Worm (Caenorhabditis elegans): ENCODE results near the gene F45F2.11.

- TF ChIP-seq eor-1 (tag; optimal IDR thresholded peaks at IDR 0.05) (no peak), unc-62 (GFP tag; optimal IDR thresholded peaks at IDR 0.05) (no peak), nhr-77 (tag; optimal IDR thresholded peaks at IDR 0.05) (no peak), egl-27 (tag; optimal IDR thresholded peaks at IDR 0.05) (no peak), ceh-82 (tag; optimal IDR thresholded peaks at IDR 0.05) (no peak), tbx-2 (tag; optimal IDR thresholded peaks at IDR 0.05) (no peak)
Measured at ce11 chrV:8529219-8529618, 8.5 kb upstream of the F45F2.11 start, which contains the start of gene otpl-5.
